Worm (Caenorhabditis elegans) whole organism, mixed stage, embryonic: Measurements from ENCODE around the gene Y50D7A.1.

Experiments
- blmp-1 ChIP-seq: fragments of 150-350 bp; optimal IDR thresholded peaks from 2 replicates; lab custom pipeline; 2014; ENCODE audit warnings: missing biosample characterization, missing genetic modification characterization
- ceh-39 ChIP-seq: fragments of 150-350 bp; optimal IDR thresholded peaks from 2 replicates; lab custom pipeline; 2014; ENCODE audit warnings: missing biosample characterization, missing genetic modification characterization
- cnd-1 ChIP-seq: fragments of 200-800 bp; sonication (Bioruptor generic); optimal IDR thresholded peaks from 2 replicates; lab custom pipeline; 2018; ENCODE audit warnings: mild to moderate bottlenecking, missing genetic modification characterization, missing compliant biosample characterization
- ham-2 ChIP-seq: fragments of 200-800 bp; sonication (Bioruptor generic); optimal IDR thresholded peaks from 2 replicates; lab custom pipeline; 2018; ENCODE audit warnings: mild to moderate bottlenecking, missing genetic modification characterization, missing compliant biosample characterization
- lin-13 ChIP-seq: fragments of 150-350 bp; optimal IDR thresholded peaks from 2 replicates; lab custom pipeline; 2014; ENCODE audit warnings: missing biosample characterization, missing genetic modification characterization
- nhr-2 ChIP-seq: fragments of 150-350 bp; optimal IDR thresholded peaks from 2 replicates; lab custom pipeline; 2014; ENCODE audit warnings: missing biosample characterization, missing genetic modification characterization
- nhr-237 ChIP-seq: fragments of 150-350 bp; optimal IDR thresholded peaks from 2 replicates; lab custom pipeline; 2014; ENCODE audit warnings: missing biosample characterization, missing genetic modification characterization
- pha-4 ChIP-seq: fragments of 150-350 bp; optimal IDR thresholded peaks from 2 replicates; lab custom pipeline; 2018; ENCODE audit warnings: missing biosample characterization, missing genetic modification reagents, missing genetic modification characterization
- snpc-4 ChIP-seq: fragments of 150-350 bp; optimal IDR thresholded peaks from 2 replicates; lab custom pipeline; 2014; ENCODE audit warnings: missing biosample characterization, missing genetic modification characterization
- tbx-8 ChIP-seq: fragments of 200-800 bp; sonication (Bioruptor generic); optimal IDR thresholded peaks from 2 replicates; lab custom pipeline; 2018; ENCODE audit warnings: mild to moderate bottlenecking, missing genetic modification characterization, moderate library complexity, missing compliant biosample characterization
- unc-39 ChIP-seq: fragments of 150-350 bp; optimal IDR thresholded peaks from 2 replicates; lab custom pipeline; 2014; ENCODE audit warnings: missing biosample characterization, missing genetic modification characterization
- unc-62 ChIP-seq: fragments of 150-350 bp; optimal IDR thresholded peaks from 2 replicates; lab custom pipeline; 2014; ENCODE audit warnings: missing biosample characterization, missing genetic modification reagents, missing genetic modification characterization

ce11 chrIII:312873-313272 is 20.4 kb downstream of the Y50D7A.1 start:
- no peak for TF ChIP-seq unc-39 (tag; lab: Kevin White, UChicago)
- no peak for TF ChIP-seq blmp-1 (tag; lab: Kevin White, UChicago)
- TF ChIP-seq ham-2 (GFP tag; lab: Kevin White, UChicago): no peak
- TF ChIP-seq ceh-39 (tag; lab: Kevin White, UChicago): no peak
- TF ChIP-seq nhr-237 (tag; lab: Kevin White, UChicago): no peak
- TF ChIP-seq cnd-1 (tag; lab: Kevin White, UChicago): no peak
- no peak for TF ChIP-seq unc-62 (GFP tag; lab: Kevin White, UChicago)
- no peak for TF ChIP-seq pha-4 (tag; lab: Kevin White, UChicago)
- TF ChIP-seq snpc-4 (tag; lab: Kevin White, UChicago): no peak
- TF ChIP-seq lin-13 (tag; lab: Kevin White, UChicago): no peak
- no peak for TF ChIP-seq nhr-2 (tag; lab: Kevin White, UChicago)
- no peak for TF ChIP-seq tbx-8
